Fruit fly (Drosophila melanogaster): ENCODE measurements around the gene CG3281.

The CG3281 gene

DNA sequence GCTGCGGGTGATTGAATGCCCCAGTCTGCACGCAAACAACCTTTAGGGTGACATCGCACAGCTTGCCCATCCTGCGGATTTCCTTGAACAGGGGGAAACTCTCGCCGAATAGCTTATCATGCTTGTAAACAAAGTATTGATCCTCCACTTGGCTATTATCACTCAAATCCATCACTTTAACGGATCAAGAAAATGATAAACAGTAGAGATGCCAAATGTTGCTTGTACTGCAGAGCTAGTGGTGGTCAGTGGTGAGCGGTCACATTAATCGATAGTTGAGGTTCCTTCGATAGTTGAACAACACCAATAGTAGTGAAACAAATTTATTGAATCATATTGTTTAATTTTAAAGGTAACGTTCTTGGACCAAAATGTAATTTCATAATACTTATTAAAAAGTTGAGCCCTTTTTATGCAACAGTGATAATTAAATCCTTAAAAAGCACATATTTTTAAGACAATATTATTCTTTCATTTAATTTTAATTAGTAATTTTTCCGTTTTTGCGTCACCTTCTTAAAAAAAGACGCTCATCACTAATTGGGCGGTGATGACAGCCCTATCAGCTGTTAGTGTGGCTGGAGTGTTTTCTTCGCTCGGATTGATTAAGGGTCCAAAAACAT, 47.7 kb upstream of the CG3281 start, which contains the start of the genes KLHL18 and GCC185 (continued):
- TF ChIP-seq CG9215 (GFP tag; IDR thresholded peaks at IDR 0.05) (peak; percentile 86), Med (GFP tag) (peak; percentile 84), Sox102F (GFP tag; optimal IDR thresholded peaks at IDR 0.05) (peak; percentile 62), CG3407 (GFP tag; optimal IDR thresholded peaks at IDR 0.05) (no peak), Sry-β (GFP tag; optimal IDR thresholded peaks at IDR 0.05) (peak; percentile 90), CG7928 (GFP tag; optimal IDR thresholded peaks at IDR 0.05) (peak; percentile 22), CG7357 (GFP tag; IDR thresholded peaks at IDR 0.05) (0 out of 3 replicates have a peak, but pooled peaks have one; percentile 17), CG13424 (tag; optimal IDR thresholded peaks at IDR 0.05) (peak; percentile 73), gfzf (GFP tag; optimal IDR thresholded peaks at IDR 0.05) (peak; percentile 31), CG17912 (GFP tag; optimal IDR thresholded peaks at IDR 0.05) (no peak), oc (tag; optimal IDR thresholded peaks at IDR 0.05) (no peak), h (optimal IDR thresholded peaks at IDR 0.05) (no peak), Stat92E (GFP tag; optimal IDR thresholded peaks at IDR 0.05) (no peak), fd96Cb (tag; optimal IDR thresholded peaks at IDR 0.05) (peak; percentile 79), CG3726 (GFP tag; IDR thresholded peaks at IDR 0.05) (no peak), nmo (GFP tag; optimal IDR thresholded peaks at IDR 0.05) (peak; percentile 91), sens (GFP tag) (peak; percentile 96), BEAF-32 (GFP tag; optimal IDR thresholded peaks at IDR 0.05) (peak; percentile 93), CG16779 (GFP tag; IDR thresholded peaks at IDR 0.05) (no peak), pzg (GFP tag; optimal IDR thresholded peaks at IDR 0.05) (peak; percentile 42), CG11560 (tag; IDR thresholded peaks at IDR 0.05) (peak; percentile 49; the same call in 1 of the 3 replicates), CG4820 (GFP tag; optimal IDR thresholded peaks at IDR 0.05) (peak; percentile 76), CG13624 (GFP tag; optimal IDR thresholded peaks at IDR 0.05) (peak; percentile 64), CG10959 (GFP tag; IDR thresholded peaks at IDR 0.05) (peak; percentile 51; the same call in 1 of the 2 replicates), CG14050 (GFP tag; IDR thresholded peaks at IDR 0.05) (no peak), vfl (GFP tag; optimal IDR thresholded peaks at IDR 0.05) (peak; percentile 63), CG10274 (GFP tag; optimal IDR thresholded peaks at IDR 0.05) (no peak), CG12942 (GFP tag; optimal IDR thresholded peaks at IDR 0.05) (peak; percentile 82), H2.0 (GFP tag; IDR thresholded peaks at IDR 0.05) (peak; percentile 46; the same call in 1 of the 2 replicates), ranshi (GFP tag; IDR thresholded peaks at IDR 0.05) (peak; percentile 76; the same call in 1 of the 2 replicates), Gug (GFP tag; IDR thresholded peaks at IDR 0.05) (peak; percentile 58; the same call in 3 of the 4 replicates), ssp (GFP tag; IDR thresholded peaks at IDR 0.05) (peak; percentile 79), Spps (tag; optimal IDR thresholded peaks at IDR 0.05) (peak; percentile 45), trem (tag; optimal IDR thresholded peaks at IDR 0.05) (peak; percentile 83), ken (GFP tag; IDR thresholded peaks at IDR 0.05) (0 out of 3 replicates have a peak, but pooled peaks have one; percentile 61), Abd-B (GFP tag; optimal IDR thresholded peaks at IDR 0.05) (peak; percentile 92), p53 (GFP tag; optimal IDR thresholded peaks at IDR 0.05) (no peak), Mrtf (GFP tag; IDR thresholded peaks at IDR 0.05) (0 out of 3 replicates have a peak, but pooled peaks have one; percentile 27), aop (GFP tag; IDR thresholded peaks at IDR 0.05) (no peak), ci (GFP tag; IDR thresholded peaks at IDR 0.05) (no peak), bowl (GFP tag; IDR thresholded peaks at IDR 0.05) (no peak), HLH54F (GFP tag; optimal IDR thresholded peaks at IDR 0.05) (peak; percentile 79), TFAM (GFP tag; optimal IDR thresholded peaks at IDR 0.05) (no peak), pita (GFP tag; optimal IDR thresholded peaks at IDR 0.05) (no peak), fd102C (GFP tag; optimal IDR thresholded peaks at IDR 0.05) (no peak), ems (GFP tag; optimal IDR thresholded peaks at IDR 0.05) (peak; percentile 52), CG1529 (GFP tag; optimal IDR thresholded peaks at IDR 0.05) (no peak), lov (optimal IDR thresholded peaks at IDR 0.05) (no peak), lov (GFP tag; IDR thresholded peaks at IDR 0.05) (no peak), Asciz (GFP tag; optimal IDR thresholded peaks at IDR 0.05) (no peak), CG15269 (tag; optimal IDR thresholded peaks at IDR 0.05) (no peak)
